Worm (Caenorhabditis elegans): ENCODE measurements around the gene Y57G11C.42.

DNA sequence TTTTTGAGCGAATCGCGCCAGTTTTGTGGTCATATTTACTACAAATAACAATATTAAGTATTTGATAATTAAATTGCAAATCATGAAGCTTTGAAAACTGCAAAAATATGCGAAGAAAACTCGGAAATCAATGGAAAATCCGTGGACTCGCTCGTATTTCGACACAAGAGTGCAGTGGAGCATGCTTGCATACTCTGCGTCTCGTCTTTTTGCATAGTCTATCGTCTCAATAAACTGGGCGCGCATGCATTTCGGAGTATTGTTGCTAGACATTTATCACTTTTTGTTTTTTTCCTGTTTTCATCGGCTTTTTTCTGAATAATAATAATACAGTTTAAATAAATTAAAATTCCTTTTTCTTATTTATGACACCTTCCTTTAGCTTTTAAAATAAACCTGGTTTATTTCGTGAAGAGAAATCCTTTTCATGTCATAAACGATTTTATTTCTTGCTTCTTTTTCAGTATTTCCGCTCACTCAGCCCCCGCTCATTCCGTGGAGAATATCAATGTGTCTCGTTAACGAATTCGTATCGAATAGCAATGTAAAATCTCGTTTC lies 39.4 kb downstream of the Y57G11C.42 start, which contains the start of the genes mrps-7 and Y57G11C.3:
- peak; percentile 24 for TF ChIP-seq mxl-3 (GFP tag; optimal IDR thresholded peaks at IDR 0.05)
- no peak for TF ChIP-seq lir-3 (tag; optimal IDR thresholded peaks at IDR 0.05)
- TF ChIP-seq duxl-1 (tag; optimal IDR thresholded peaks at IDR 0.05; ENCODE audit: poor library complexity), result peak; percentile 85
- TF ChIP-seq mdl-1 (tag; optimal IDR thresholded peaks at IDR 0.05), result peak; percentile 33 to 75
- TF ChIP-seq lin-13 (GFP tag; optimal IDR thresholded peaks at IDR 0.05), result peak; percentile 76
- TF ChIP-seq F26F4.8 (GFP tag; conservative IDR thresholded peaks at IDR 0.05), result no peak
- no peak for TF ChIP-seq ZK546.5 (tag; optimal IDR thresholded peaks at IDR 0.05)

Measured in whole organism, L4 larva.